Worm (Caenorhabditis elegans): ENCODE measurements around the gene F18H3.1.

The F18H3.1 gene

ce11 chrX:13542757-13543156 lies 23.3 kb downstream of the F18H3.1 start:
- no peak for TF ChIP-seq unc-62 (GFP tag; optimal IDR thresholded peaks at IDR 0.05)

- no peak for TF ChIP-seq unc-62 (GFP tag; optimal IDR thresholded peaks at IDR 0.05)
Measured at ce11 chrX:13543350-13543749, 23.9 kb downstream of the F18H3.1 start.

- no peak for TF ChIP-seq unc-62 (GFP tag; optimal IDR thresholded peaks at IDR 0.05)
Measured at ce11 chrX:13544544-13545021, 25.1 kb downstream of the F18H3.1 start.

ce11 chrX:13550890-13551289 lies 31.4 kb downstream of the F18H3.1 start, which contains the start of gene odr-1:
Gene odr-1 (minus strand): TSS chrX:13550990.
- TF ChIP-seq unc-62 (GFP tag; optimal IDR thresholded peaks at IDR 0.05): no peak

- no peak for TF ChIP-seq unc-62 (GFP tag; optimal IDR thresholded peaks at IDR 0.05)
Measured at ce11 chrX:13555098-13555497, 35.6 kb downstream of the F18H3.1 start.

- TF ChIP-seq unc-62 (GFP tag; optimal IDR thresholded peaks at IDR 0.05): no peak
Measured at ce11 chrX:13556066-13556465, 36.6 kb downstream of the F18H3.1 start, which contains the start of gene glb-20. Gene glb-20 (minus strand): TSS chrX:13556166.

ce11 chrX:13558667-13559066 lies 39.2 kb downstream of the F18H3.1 start:
- TF ChIP-seq unc-62 (GFP tag; optimal IDR thresholded peaks at IDR 0.05): no peak

ce11 chrX:13561954-13562353 lies 42.5 kb downstream of the F18H3.1 start:
- TF ChIP-seq unc-62 (GFP tag; optimal IDR thresholded peaks at IDR 0.05): no peak

ce11 chrX:13566436-13566835 lies 47.0 kb downstream of the F18H3.1 start, which contains the start of gene R01E6.2:
Gene R01E6.2 (minus strand): TSS chrX:13566536.
- no peak for TF ChIP-seq unc-62 (GFP tag; optimal IDR thresholded peaks at IDR 0.05)

- no peak for TF ChIP-seq unc-62 (GFP tag; optimal IDR thresholded peaks at IDR 0.05)
Measured at ce11 chrX:13569854-13570253, 50.4 kb downstream of the F18H3.1 start, which contains the start of gene R01E6.7. Gene R01E6.7 (minus strand): TSS chrX:13569954.
